Worm (Caenorhabditis elegans) whole organism, young adult: ENCODE results near the gene F32H5.4.

ENCODE experiments used
- B0336.3 ChIP-seq: fragments of 200-800 bp; sonication (Bioruptor generic); IDR thresholded peaks from 2 replicates; pipeline ENCODE4 v1.3.6; 2022; ENCODE audit warnings: missing genetic modification characterization, missing compliant biosample characterization
- C17E4.6 ChIP-seq: fragments of 200-800 bp; sonication (Bioruptor generic); IDR thresholded peaks from 2 replicates; pipeline ENCODE4 v1.3.6; 2022; ENCODE audit warnings: missing genetic modification reagents, missing genetic modification characterization, missing compliant biosample characterization
- F33H1.4 ChIP-seq: fragments of 200-800 bp; sonication (Bioruptor generic); IDR thresholded peaks from 2 replicates; pipeline ENCODE4 v1.3.6; 2022; ENCODE audit warnings: missing genetic modification reagents, missing genetic modification characterization, missing compliant biosample characterization
- F39B2.1 ChIP-seq: fragments of 200-800 bp; sonication (Bioruptor generic); IDR thresholded peaks from 2 replicates; pipeline ENCODE4 v1.3.6; 2022; ENCODE audit warnings: missing genetic modification reagents, missing genetic modification characterization, missing compliant biosample characterization
- F57C9.4 ChIP-seq: sonication (generic microtip); optimal IDR thresholded peaks from 2 replicates; lab custom pipeline; 2017; ENCODE audit warnings: mild to moderate bottlenecking, missing genetic modification characterization, missing compliant biosample characterization
- Y53G8AR.9 ChIP-seq: fragments of 200-800 bp; sonication (Bioruptor generic); conservative IDR thresholded peaks from 2 replicates; pipeline ENCODE4 v1.3.6; 2022; ENCODE audit warnings: missing genetic modification reagents, missing genetic modification characterization, missing compliant biosample characterization
- ZK185.1 ChIP-seq: sonication (generic microtip); optimal IDR thresholded peaks from 2 replicates; lab custom pipeline; 2016; ENCODE audit warnings: mild to moderate bottlenecking, missing genetic modification characterization, missing compliant biosample characterization; ENCODE audit not compliant: poor library complexity, severe bottlenecking
- attf-6 ChIP-seq: fragments of 200-800 bp; sonication (Bioruptor generic); IDR thresholded peaks from 2 replicates; pipeline ENCODE4 v1.3.6; 2022; ENCODE audit warnings: missing genetic modification reagents, missing genetic modification characterization, missing compliant biosample characterization
- bed-1 ChIP-seq: fragments of 200-800 bp; sonication (Bioruptor generic); IDR thresholded peaks from 2 replicates; pipeline ENCODE4 v1.3.6; 2022; ENCODE audit warnings: missing genetic modification reagents, missing genetic modification characterization, missing compliant biosample characterization
- bed-2 ChIP-seq: fragments of 200-800 bp; sonication (Bioruptor generic); IDR thresholded peaks from 2 replicates; pipeline ENCODE4 v1.3.6; 2022; ENCODE audit warnings: missing genetic modification reagents, missing genetic modification characterization, missing compliant biosample characterization
- ccch-3 ChIP-seq: fragments of 200-800 bp; sonication (Bioruptor generic); optimal IDR thresholded peaks from 2 replicates; lab custom pipeline; 2018; ENCODE audit warnings: mild to moderate bottlenecking, missing genetic modification characterization, missing compliant biosample characterization
- ceh-100 ChIP-seq: fragments of 200-800 bp; sonication (Bioruptor generic); IDR thresholded peaks from 2 replicates; pipeline ENCODE4 v1.3.6; 2022; ENCODE audit warnings: missing genetic modification reagents, missing genetic modification characterization, missing compliant biosample characterization
- dox-1 ChIP-seq: fragments of 200-800 bp; sonication (Bioruptor generic); IDR thresholded peaks from 2 replicates; pipeline ENCODE4 v1.3.6; 2022; ENCODE audit warnings: missing genetic modification reagents, missing genetic modification characterization, missing compliant biosample characterization
- egl-44 ChIP-seq: fragments of 200-800 bp; sonication (Bioruptor generic); IDR thresholded peaks from 2 replicates; pipeline ENCODE4 v1.3.6; 2022; ENCODE audit warnings: missing genetic modification reagents, missing genetic modification characterization, missing compliant biosample characterization
- egrh-3 ChIP-seq: fragments of 200-800 bp; sonication (Bioruptor generic); IDR thresholded peaks from 2 replicates; pipeline ENCODE4 v1.3.6; 2022; ENCODE audit warnings: missing genetic modification reagents, missing genetic modification characterization, missing compliant biosample characterization
- ets-4 ChIP-seq: fragments of 200-800 bp; sonication (Bioruptor generic); optimal IDR thresholded peaks from 2 replicates; lab custom pipeline; 2018; ENCODE audit warnings: mild to moderate bottlenecking, missing genetic modification characterization, missing compliant biosample characterization
- fkh-3 ChIP-seq: sonication (generic microtip); optimal IDR thresholded peaks from 2 replicates; lab custom pipeline; 2016; ENCODE audit warnings: mild to moderate bottlenecking, missing genetic modification characterization, missing compliant biosample characterization
- him-1 ChIP-seq: sonication (generic microtip); optimal IDR thresholded peaks from 2 replicates; lab custom pipeline; 2016; ENCODE audit warnings: missing genotype, missing genetic modification reagents, missing genetic modification characterization, missing compliant biosample characterization
- hsf-1 ChIP-seq: fragments of 200-800 bp; sonication (Bioruptor generic); IDR thresholded peaks from 2 replicates; pipeline ENCODE4 v1.3.6; 2022; ENCODE audit warnings: missing genetic modification reagents, missing genetic modification characterization, missing compliant biosample characterization
- lin-26 ChIP-seq: fragments of 200-800 bp; sonication (Bioruptor generic); IDR thresholded peaks from 2 replicates; pipeline ENCODE4 v1.3.6; 2022; ENCODE audit warnings: missing genetic modification reagents, missing genetic modification characterization, missing compliant biosample characterization
- lin-54 ChIP-seq: fragments of 200-800 bp; sonication (Bioruptor generic); optimal IDR thresholded peaks from 2 replicates; lab custom pipeline; 2018; ENCODE audit warnings: mild to moderate bottlenecking, missing genetic modification characterization, missing compliant biosample characterization
- madf-3 ChIP-seq: fragments of 200-800 bp; sonication (Bioruptor generic); IDR thresholded peaks from 2 replicates; pipeline ENCODE4 v1.3.6; 2022; ENCODE audit warnings: missing genetic modification reagents, missing genetic modification characterization, missing compliant biosample characterization
- mes-4 ChIP-seq: sonication (generic microtip); optimal IDR thresholded peaks from 2 replicates; lab custom pipeline; 2016; ENCODE audit warnings: missing genotype, missing genetic modification characterization, missing compliant biosample characterization
- nfya-2 ChIP-seq: fragments of 200-800 bp; sonication (Bioruptor generic); IDR thresholded peaks from 2 replicates; pipeline ENCODE4 v1.3.6; 2022; ENCODE audit warnings: missing genetic modification reagents, missing genetic modification characterization, missing compliant biosample characterization
- nhr-120 ChIP-seq: fragments of 200-800 bp; sonication (Bioruptor generic); IDR thresholded peaks from 2 replicates; pipeline ENCODE4 v1.3.6; 2022; ENCODE audit warnings: missing genetic modification characterization, missing compliant biosample characterization
- nhr-27 ChIP-seq: fragments of 200-800 bp; sonication (Bioruptor generic); optimal IDR thresholded peaks from 2 replicates; lab custom pipeline; 2018; ENCODE audit warnings: mild to moderate bottlenecking, missing genetic modification characterization, moderate library complexity, missing compliant biosample characterization
- nhr-80 ChIP-seq: sonication (generic microtip); optimal IDR thresholded peaks from 2 replicates; lab custom pipeline; 2016; ENCODE audit warnings: missing genetic modification characterization, missing compliant biosample characterization
- rcor-1 ChIP-seq: fragments of 200-800 bp; sonication (Bioruptor generic); IDR thresholded peaks from 2 replicates; pipeline ENCODE4 v1.3.6; 2022; ENCODE audit warnings: missing genetic modification reagents, missing genetic modification characterization, missing compliant biosample characterization
- rec-8 ChIP-seq, 2 experiments: sonication (generic microtip); optimal IDR thresholded peaks; 2 replicates each; lab custom pipeline; 2016; ENCODE audit warnings: mild to moderate bottlenecking in 2 of 2, missing genetic modification characterization in 2 of 2, missing genetic modification reagents in 2 of 2, missing genotype in 2 of 2, missing biosample characterization in 1 of 2, missing compliant biosample characterization in 1 of 2, moderate library complexity in 1 of 2
- repo-1 ChIP-seq: sonication (generic microtip); optimal IDR thresholded peaks from 2 replicates; lab custom pipeline; 2017; ENCODE audit warnings: mild to moderate bottlenecking, missing genetic modification characterization, missing compliant biosample characterization
- rpc-1 ChIP-seq, 2 experiments: fragments of 150-350 bp in 1 of 2; sonication (generic microtip) in 1 of 2; optimal IDR thresholded peaks; 2 replicates each; lab custom pipeline; 2014 to 2018; ENCODE audit warnings: missing biosample characterization in 1 of 2, missing genetic modification characterization in 1 of 2, missing genetic modification reagents in 1 of 2, missing genotype in 1 of 2
- sea-2 ChIP-seq: fragments of 200-800 bp; sonication (Bioruptor generic); IDR thresholded peaks from 2 replicates; pipeline ENCODE4 v1.3.6; 2022; ENCODE audit warnings: missing genetic modification characterization, missing compliant biosample characterization
- snpc-1.1 ChIP-seq: sonication (generic microtip); optimal IDR thresholded peaks from 2 replicates; lab custom pipeline; 2017; ENCODE audit warnings: missing genetic modification characterization, mild to moderate bottlenecking, missing compliant biosample characterization, antibody characterized with exemption, moderate library complexity, missing genotype, missing genetic modification reagents; ENCODE audit not compliant: insufficient read depth
- xnd-1 ChIP-seq: sonication (generic microtip); optimal IDR thresholded peaks from 2 replicates; lab custom pipeline; 2016; ENCODE audit warnings: missing genotype, missing genetic modification reagents, missing genetic modification characterization, missing compliant biosample characterization
- ztf-28 ChIP-seq: fragments of 200-800 bp; sonication (Bioruptor generic); IDR thresholded peaks from 2 replicates; pipeline ENCODE4 v1.3.6; 2022; ENCODE audit warnings: missing genetic modification reagents, missing genetic modification characterization, missing compliant biosample characterization
- ztf-3 ChIP-seq: fragments of 200-800 bp; sonication (Bioruptor generic); optimal IDR thresholded peaks from 2 replicates; lab custom pipeline; 2018; ENCODE audit warnings: mild to moderate bottlenecking, missing genetic modification characterization, missing compliant biosample characterization

F32H5.4 gene

ce11 chrV:13330919-13331318, 29.4 kb upstream of the F32H5.4 start, which contains the start of gene nhr-129:
Gene nhr-129 (minus strand): TSS chrV:13331019.
- no peak for TF ChIP-seq B0336.3
- no peak for TF ChIP-seq ztf-3 (GFP tag; lab: Kevin White, UChicago)
- no peak for TF ChIP-seq rec-8 (tag; optimal IDR thresholded peaks at IDR 0.05; lab: Kevin White, UChicago)
- TF ChIP-seq attf-6 (GFP tag; lab: Robert Waterston, UW), result no peak
- TF ChIP-seq madf-3 (GFP tag; lab: Robert Waterston, UW), result no peak
- no peak for TF ChIP-seq rpc-1 (optimal IDR thresholded peaks at IDR 0.05; lab: Kevin White, UChicago)
- TF ChIP-seq rpc-1 (tag; optimal IDR thresholded peaks at IDR 0.05; lab: Kevin White, UChicago), result no peak
- no peak for TF ChIP-seq dox-1 (GFP tag; lab: Robert Waterston, UW)
- TF ChIP-seq ZK185.1 (tag; lab: Kevin White, UChicago), result no peak

- TF ChIP-seq lin-54 (no peak), B0336.3 (no peak), F33H1.4 (no peak), nhr-80 (peak; percentile 62), Y53G8AR.9 (GFP tag; lab: Robert Waterston, UW) (no peak), repo-1 (no peak), ztf-28 (GFP tag; lab: Robert Waterston, UW) (no peak), nhr-120 (GFP tag; lab: Robert Waterston, UW) (no peak), nhr-27 (tag; lab: Kevin White, UChicago) (no peak)
Observed at ce11 chrV:13333386-13334180, 26.8 kb upstream of the F32H5.4 start, which contains the start of gene nhr-168. Gene nhr-168 (minus strand): TSS chrV:13333871.

- no peak for TF ChIP-seq sea-2 (GFP tag; lab: Robert Waterston, UW)
- no peak for TF ChIP-seq him-1 (tag; lab: Kevin White, UChicago)
- no peak for TF ChIP-seq xnd-1
- no peak for TF ChIP-seq ccch-3 (GFP tag; lab: Kevin White, UChicago)
- no peak for TF ChIP-seq hsf-1 (GFP tag; lab: Robert Waterston, UW)
- no peak for TF ChIP-seq fkh-3
- TF ChIP-seq lin-26, result no peak
- TF ChIP-seq lin-54, result no peak
Observed at ce11 chrV:13334447-13334846, 25.9 kb upstream of the F32H5.4 start.

ce11 chrV:13335883-13336419, 24.4 kb upstream of the F32H5.4 start, which contains the start of gene C50B6.9:
Gene C50B6.9 (plus strand): TSS chrV:13336369.
- TF ChIP-seq ets-4 (GFP tag; lab: Kevin White, UChicago), result no peak
- no peak for TF ChIP-seq snpc-1.1
- no peak for TF ChIP-seq C17E4.6 (GFP tag; lab: Robert Waterston, UW)
- no peak for TF ChIP-seq lin-54
- TF ChIP-seq rcor-1 (GFP tag; lab: Robert Waterston, UW), result no peak
- TF ChIP-seq nfya-2, result no peak
- no peak for TF ChIP-seq fkh-3
- no peak for TF ChIP-seq bed-2 (GFP tag; lab: Robert Waterston, UW)
- no peak for TF ChIP-seq F39B2.1 (GFP tag; lab: Robert Waterston, UW)
- no peak for TF ChIP-seq nhr-80
- no peak for TF ChIP-seq mes-4 (tag; lab: Kevin White, UChicago)
- no peak for TF ChIP-seq nhr-120 (GFP tag; lab: Robert Waterston, UW)
- no peak for TF ChIP-seq bed-1
- no peak for TF ChIP-seq egl-44
- no peak for TF ChIP-seq F57C9.4
- no peak for TF ChIP-seq egrh-3 (GFP tag; lab: Robert Waterston, UW)
- no peak for TF ChIP-seq ceh-100
